Worm (Caenorhabditis elegans) whole organism, early embryonic: Measurements from ENCODE around the gene F09C6.15.

ENCODE experiments used
- scrt-1 ChIP-seq: fragments of 200-800 bp; sonication (Bioruptor generic); IDR thresholded peaks from 2 replicates; pipeline ENCODE4 v1.3.6; 2022; ENCODE audit warnings: missing genetic modification characterization, missing compliant biosample characterization
- sea-1 ChIP-seq: fragments of 200-800 bp; sonication (Bioruptor generic); conservative IDR thresholded peaks from 2 replicates; pipeline ENCODE4 v1.3.6; 2022; ENCODE audit warnings: missing genetic modification characterization, missing compliant biosample characterization

- TF ChIP-seq sea-1 (GFP tag; lab: Robert Waterston, UW) = no peak
- no peak for TF ChIP-seq scrt-1 (GFP tag; lab: Robert Waterston, UW)
These were observed 22.5 kb downstream of the F09C6.15 start, which contains the start of gene F09C6.10 for ce11 chrV:16916079-16916478.
